Fruit fly (Drosophila melanogaster): ENCODE results near the gene CG3091.

DNA sequence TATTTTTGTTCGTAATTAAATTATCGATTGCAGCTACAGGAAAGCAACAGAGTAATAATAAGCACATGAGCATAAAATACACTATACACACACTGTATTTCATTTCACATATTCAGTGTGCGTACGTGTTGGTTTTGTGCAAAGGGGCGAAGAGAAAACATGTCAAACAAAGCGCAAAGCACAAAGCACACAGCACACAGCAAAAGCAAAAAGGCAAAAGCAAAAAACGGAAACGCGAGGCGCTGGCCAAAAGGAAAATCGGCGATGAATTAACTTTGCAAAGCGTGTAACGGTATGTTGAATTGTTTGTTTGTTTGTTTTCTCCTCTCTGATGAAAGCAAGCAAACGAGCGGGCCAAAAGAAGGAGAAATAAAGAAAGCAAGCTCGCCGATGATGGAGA lies 34.3 kb upstream of the CG3091 start:
- TF ChIP-seq usp (GFP tag; optimal IDR thresholded peaks at IDR 0.05) = no peak
- no peak for TF ChIP-seq CG8478 (optimal IDR thresholded peaks at IDR 0.05)
- TF ChIP-seq Dll (optimal IDR thresholded peaks at IDR 0.05) = no peak
